Worm (Caenorhabditis elegans): ENCODE measurements around the gene T01D1.8.

DNA sequence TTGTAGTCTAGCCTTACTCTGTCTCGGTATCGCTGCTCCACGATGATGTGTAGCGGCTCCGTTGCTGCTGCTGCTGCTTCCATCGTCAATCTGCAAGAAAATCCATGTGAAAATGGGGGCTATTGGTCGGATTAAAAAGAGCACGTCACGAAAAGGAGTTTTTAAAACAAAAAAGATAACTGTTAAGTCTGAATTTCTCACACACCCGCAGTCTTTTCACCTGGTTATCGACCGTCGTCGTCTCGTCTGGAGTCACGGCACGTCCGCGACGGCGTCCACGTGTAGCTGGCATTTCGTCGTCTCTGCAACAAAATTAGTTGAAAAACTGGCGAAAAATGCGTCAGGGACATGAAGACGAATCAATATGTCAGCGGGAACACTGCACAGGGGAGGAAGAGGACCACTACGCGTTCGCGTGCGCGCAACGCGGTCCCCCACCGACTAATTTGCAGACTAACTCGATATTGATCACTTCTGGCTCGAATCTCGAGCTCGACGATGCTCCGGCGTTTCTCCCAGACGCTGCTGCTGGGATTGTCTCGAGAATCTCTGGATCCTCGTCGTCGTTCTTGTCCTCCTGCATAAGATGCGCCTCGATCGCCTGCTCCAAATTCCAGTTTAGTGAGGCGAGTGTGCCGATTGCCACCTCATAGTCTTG, 33.4 kb downstream of the T01D1.8 start:
- TF ChIP-seq nhr-6 (tag; optimal IDR thresholded peaks at IDR 0.05) (no peak), spr-1 (tag; optimal IDR thresholded peaks at IDR 0.05) (no peak), nhr-28 (tag; optimal IDR thresholded peaks at IDR 0.05) (no peak), F49E8.2 (tag; optimal IDR thresholded peaks at IDR 0.05; ENCODE audit: borderline replicate concordance) (no peak)

Data from whole organism, L4 larva.